Worm (Caenorhabditis elegans): ENCODE measurements around the gene ccf-1.
"Not testable (repeated sequence)": the region's sequence is repeated elsewhere in the genome, so short reads cannot be mapped to it uniquely, and the experiment has no call there.

The ccf-1 gene

ce11 chrIII:11891335-11891734 is 28.7 kb downstream of the ccf-1 start, which contains the start of gene faah-5:
faah-5 (minus strand) TSS chrIII:11891435.
- TF ChIP-seq lin-11 (tag; optimal IDR thresholded peaks at IDR 0.05) (no peak), egl-27 (tag; optimal IDR thresholded peaks at IDR 0.05) (no peak), ama-1 (optimal IDR thresholded peaks at IDR 0.05) (no peak), nhr-77 (tag; optimal IDR thresholded peaks at IDR 0.05) (no peak)

ce11 chrIII:11883694-11884093 is 36.3 kb downstream of the ccf-1 start, which contains the start of gene fbxb-22:
fbxb-22 (minus strand) TSS chrIII:11883754.
- not testable (repeated sequence) for TF ChIP-seq nhr-25 (tag; optimal IDR thresholded peaks at IDR 0.05); nhr-77 (tag; optimal IDR thresholded peaks at IDR 0.05); sma-3 (GFP tag; optimal IDR thresholded peaks at IDR 0.05)

- TF ChIP-seq C34F6.9 (tag; optimal IDR thresholded peaks at IDR 0.05) (no peak), gmeb-1 (tag; optimal IDR thresholded peaks at IDR 0.05) (no peak), fos-1 (tag; optimal IDR thresholded peaks at IDR 0.05) (peak; percentile 40)
These were observed 38.5 kb downstream of the ccf-1 start for ce11 chrIII:11881549-11881948.

ce11 chrIII:11878751-11879150 is 41.3 kb downstream of the ccf-1 start, which contains the start of gene Y56A3A.6:
Y56A3A.6 (minus strand) TSS chrIII:11878803.
- TF ChIP-seq crh-2 (tag; optimal IDR thresholded peaks at IDR 0.05) (peak; percentile 20), elt-3 (tag; optimal IDR thresholded peaks at IDR 0.05) (no peak), fos-1 (tag; optimal IDR thresholded peaks at IDR 0.05) (peak; percentile 18), nhr-25 (tag; optimal IDR thresholded peaks at IDR 0.05) (no peak), ZK546.5 (tag; optimal IDR thresholded peaks at IDR 0.05) (no peak)

- TF ChIP-seq lsy-2 (tag; optimal IDR thresholded peaks at IDR 0.05) (no peak), sma-3 (GFP tag; optimal IDR thresholded peaks at IDR 0.05) (no peak), ztf-1 (GFP tag; conservative IDR thresholded peaks at IDR 0.05) (no peak), nhr-12 (tag; optimal IDR thresholded peaks at IDR 0.05) (no peak), nhr-10 (tag; optimal IDR thresholded peaks at IDR 0.05) (no peak), nhr-6 (tag; optimal IDR thresholded peaks at IDR 0.05) (no peak), mab-5 (tag; optimal IDR thresholded peaks at IDR 0.05) (no peak), egl-27 (tag; optimal IDR thresholded peaks at IDR 0.05) (no peak), sma-9 (GFP tag; optimal IDR thresholded peaks at IDR 0.05) (no peak), sma-9 (tag; optimal IDR thresholded peaks at IDR 0.05) (no peak), nhr-23 (tag; optimal IDR thresholded peaks at IDR 0.05) (no peak), unc-62 (GFP tag; optimal IDR thresholded peaks at IDR 0.05) (no peak), blmp-1 (tag; optimal IDR thresholded peaks at IDR 0.05; ENCODE audit: insufficient read depth) (no peak), ZK546.5 (tag; optimal IDR thresholded peaks at IDR 0.05) (no peak), fos-1 (tag; optimal IDR thresholded peaks at IDR 0.05) (no peak), elt-1 (tag; optimal IDR thresholded peaks at IDR 0.05) (no peak), lin-13 (GFP tag; optimal IDR thresholded peaks at IDR 0.05) (no peak), sem-4 (tag; optimal IDR thresholded peaks at IDR 0.05) (no peak), unc-55 (GFP tag; optimal IDR thresholded peaks at IDR 0.05) (no peak), peb-1 (tag; optimal IDR thresholded peaks at IDR 0.05) (no peak), ama-1 (optimal IDR thresholded peaks at IDR 0.05) (no peak)
These were observed 43.9 kb downstream of the ccf-1 start for ce11 chrIII:11876130-11876529.

ce11 chrIII:11874242-11874641 is 45.8 kb downstream of the ccf-1 start:
- TF ChIP-seq sma-3 (GFP tag; optimal IDR thresholded peaks at IDR 0.05) (no peak), nhr-237 (tag; optimal IDR thresholded peaks at IDR 0.05) (no peak), gmeb-1 (tag; optimal IDR thresholded peaks at IDR 0.05) (no peak), peb-1 (tag; optimal IDR thresholded peaks at IDR 0.05) (no peak), mab-5 (tag; optimal IDR thresholded peaks at IDR 0.05) (no peak), aly-2 (tag; optimal IDR thresholded peaks at IDR 0.05) (no peak), zag-1 (tag; optimal IDR thresholded peaks at IDR 0.05) (no peak), dmd-4 (tag; optimal IDR thresholded peaks at IDR 0.05) (no peak), alr-1 (tag; optimal IDR thresholded peaks at IDR 0.05) (no peak), nhr-10 (tag; optimal IDR thresholded peaks at IDR 0.05) (no peak), lin-11 (tag; optimal IDR thresholded peaks at IDR 0.05) (no peak)
